Worm (Caenorhabditis elegans) whole organism, young adult: ENCODE data around the gene bus-19.

Source experiments
- atf-7 ChIP-seq: sonication (generic microtip); optimal IDR thresholded peaks from 2 replicates; lab custom pipeline; 2017; ENCODE audit warnings: mild to moderate bottlenecking, missing genetic modification characterization, missing compliant biosample characterization
- ekl-4 ChIP-seq: fragments of 200-800 bp; sonication (Bioruptor generic); IDR thresholded peaks from 2 replicates; pipeline ENCODE4 v1.3.6; 2022; ENCODE audit warnings: missing genetic modification reagents, missing genetic modification characterization, missing compliant biosample characterization
- ets-4 ChIP-seq: fragments of 200-800 bp; sonication (Bioruptor generic); optimal IDR thresholded peaks from 2 replicates; lab custom pipeline; 2018; ENCODE audit warnings: mild to moderate bottlenecking, missing genetic modification characterization, missing compliant biosample characterization
- him-1 ChIP-seq: sonication (generic microtip); optimal IDR thresholded peaks from 2 replicates; lab custom pipeline; 2016; ENCODE audit warnings: missing genotype, missing genetic modification reagents, missing genetic modification characterization, missing compliant biosample characterization
- hmg-20 ChIP-seq: fragments of 200-800 bp; sonication (Bioruptor generic); IDR thresholded peaks from 2 replicates; pipeline ENCODE4 v1.3.6; 2022; ENCODE audit warnings: missing genetic modification reagents, missing genetic modification characterization, missing compliant biosample characterization
- lir-1 ChIP-seq: fragments of 200-800 bp; sonication (Bioruptor generic); conservative IDR thresholded peaks from 2 replicates; pipeline ENCODE4 v1.3.6; 2022; ENCODE audit warnings: missing genetic modification reagents, missing genetic modification characterization, missing compliant biosample characterization
- madf-3 ChIP-seq: fragments of 200-800 bp; sonication (Bioruptor generic); IDR thresholded peaks from 2 replicates; pipeline ENCODE4 v1.3.6; 2022; ENCODE audit warnings: missing genetic modification reagents, missing genetic modification characterization, missing compliant biosample characterization
- nfyb-1 ChIP-seq: fragments of 200-800 bp; sonication (Bioruptor generic); IDR thresholded peaks from 2 replicates; pipeline ENCODE4 v1.3.6; 2022; ENCODE audit warnings: missing genetic modification reagents, missing genetic modification characterization, missing compliant biosample characterization
- nhr-90 ChIP-seq: sonication (generic microtip); optimal IDR thresholded peaks from 2 replicates; lab custom pipeline; 2016; ENCODE audit warnings: missing genotype, mild to moderate bottlenecking, missing genetic modification characterization, missing compliant biosample characterization

ce11 chrV:12870740-12871139 is 1.1 kb upstream of the bus-19 start:
- no peak for TF ChIP-seq nhr-90
- TF ChIP-seq hmg-20 (GFP tag; lab: Robert Waterston, UW), result no peak
- TF ChIP-seq atf-7 (tag; lab: Kevin White, UChicago), result no peak
- no peak for TF ChIP-seq nfyb-1 (GFP tag; lab: Robert Waterston, UW)
- TF ChIP-seq him-1 (tag; lab: Kevin White, UChicago), result no peak
- TF ChIP-seq madf-3 (GFP tag; lab: Robert Waterston, UW), result no peak
- TF ChIP-seq ets-4, result no peak
- TF ChIP-seq lir-1 (GFP tag; lab: Robert Waterston, UW), result no peak
- TF ChIP-seq ekl-4 (GFP tag; lab: Robert Waterston, UW), result no peak
